Worm (Caenorhabditis elegans) whole organism, L1 larva: ENCODE data around the gene W03G11.2.

Experiments
- F16B12.6 ChIP-seq: fragments of 150-350 bp; optimal IDR thresholded peaks from 2 replicates; lab custom pipeline; 2014; ENCODE audit warnings: missing biosample characterization, missing genetic modification characterization
- aha-1 ChIP-seq: fragments of 150-350 bp; optimal IDR thresholded peaks from 2 replicates; lab custom pipeline; 2014; ENCODE audit warnings: missing biosample characterization, missing genetic modification characterization
- aly-2 ChIP-seq: fragments of 150-350 bp; optimal IDR thresholded peaks from 2 replicates; lab custom pipeline; 2014; ENCODE audit warnings: missing biosample characterization, missing genetic modification characterization
- ces-1 ChIP-seq: fragments of 150-350 bp; optimal IDR thresholded peaks from 2 replicates; lab custom pipeline; 2014; ENCODE audit warnings: missing biosample characterization, missing genetic modification reagents, missing genetic modification characterization
- egl-13 ChIP-seq: sonication (generic microtip); optimal IDR thresholded peaks from 2 replicates; lab custom pipeline; 2016; ENCODE audit warnings: missing genotype, missing genetic modification reagents, missing genetic modification characterization, missing compliant biosample characterization
- lin-39 ChIP-seq: fragments of 150-350 bp; optimal IDR thresholded peaks from 2 replicates; lab custom pipeline; 2014; ENCODE audit warnings: missing biosample characterization, missing genetic modification reagents, missing genetic modification characterization
- nhr-76 ChIP-seq: sonication (generic microtip); optimal IDR thresholded peaks from 2 replicates; lab custom pipeline; 2017; ENCODE audit warnings: missing biosample characterization, missing genetic modification characterization
- pag-3 ChIP-seq: sonication (generic microtip); optimal IDR thresholded peaks from 2 replicates; lab custom pipeline; 2017; ENCODE audit warnings: missing genetic modification characterization, mild to moderate bottlenecking, missing compliant biosample characterization, antibody characterized with exemption, borderline replicate concordance; ENCODE audit not compliant: insufficient read depth
- snpc-4 ChIP-seq: fragments of 150-350 bp; optimal IDR thresholded peaks from 2 replicates; lab custom pipeline; 2014; ENCODE audit warnings: missing biosample characterization, missing genetic modification characterization
- unc-130 ChIP-seq: fragments of 150-350 bp; optimal IDR thresholded peaks from 2 replicates; lab custom pipeline; 2017; ENCODE audit warnings: missing biosample characterization, missing genetic modification characterization, inconsistent platforms
- unc-86 ChIP-seq: sonication (generic microtip); optimal IDR thresholded peaks from 2 replicates; lab custom pipeline; 2016; ENCODE audit warnings: missing genetic modification characterization, missing compliant biosample characterization

- TF ChIP-seq lin-39 (no peak), pag-3 (no peak), aly-2 (tag; lab: Kevin White, UChicago) (no peak), egl-13 (tag; lab: Kevin White, UChicago) (no peak), snpc-4 (tag; lab: Kevin White, UChicago) (no peak), ces-1 (GFP tag; lab: Kevin White, UChicago) (no peak), aha-1 (no peak), F16B12.6 (tag; lab: Kevin White, UChicago) (no peak), unc-86 (tag; lab: Kevin White, UChicago) (no peak), unc-130 (tag; lab: Kevin White, UChicago) (no peak), nhr-76 (no peak)
These were observed 10.4 kb downstream of the W03G11.2 start for ce11 chrX:12097995-12098394.
